Fruit fly (Drosophila melanogaster): ENCODE measurements around the gene CG32453.

The CG32453 gene

DNA sequence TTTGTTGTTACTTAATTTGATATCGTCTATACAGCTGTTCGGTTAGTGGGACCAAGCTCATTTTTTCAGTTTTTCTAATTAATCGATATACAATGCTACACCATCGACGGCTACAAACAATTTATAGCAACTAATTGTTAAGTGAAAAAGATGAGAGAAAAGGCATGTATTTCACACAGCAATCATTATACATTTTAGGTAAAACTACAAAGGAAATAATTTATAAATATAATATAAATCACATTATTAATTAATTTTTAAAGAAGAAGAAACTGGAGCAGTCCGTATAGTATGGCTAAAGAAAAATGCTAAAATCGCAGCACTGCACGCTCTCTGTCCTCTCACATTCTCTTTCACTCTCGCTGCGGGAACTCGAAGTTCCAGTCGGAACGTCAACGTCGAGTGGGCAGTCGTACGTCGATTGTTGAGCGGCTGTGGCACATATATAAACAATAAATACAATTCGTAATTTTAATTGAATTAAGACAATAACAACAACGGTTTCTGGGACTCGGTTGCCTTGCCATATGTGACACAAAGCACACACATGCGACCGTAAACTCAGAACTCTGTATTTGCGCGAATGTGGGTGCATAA, 30.8 kb downstream of the CG32453 start, which contains the start of the genes CG14450 and CG11367 (continued):
- no peak for TF ChIP-seq lov (optimal IDR thresholded peaks at IDR 0.05)
- TF ChIP-seq lov (GFP tag; IDR thresholded peaks at IDR 0.05), result no peak
- TF ChIP-seq CG3995 (GFP tag; optimal IDR thresholded peaks at IDR 0.05), result peak; percentile 86
- TF ChIP-seq sr (GFP tag; IDR thresholded peaks at IDR 0.05), result peak; percentile 57; the same call in 1 of the 3 replicates
- TF ChIP-seq Rfx (GFP tag; IDR thresholded peaks at IDR 0.05), result peak; percentile 19; the same call in 1 of the 2 replicates
- no peak for TF ChIP-seq CG9876 (GFP tag; optimal IDR thresholded peaks at IDR 0.05)
- peak; percentile 25; the same call in 1 of the 3 replicates for TF ChIP-seq CG17361 (GFP tag; IDR thresholded peaks at IDR 0.05)
- peak; percentile 68 for TF ChIP-seq CG8924 (tag; optimal IDR thresholded peaks at IDR 0.05)
- TF ChIP-seq CG11723 (GFP tag; optimal IDR thresholded peaks at IDR 0.05), result peak; percentile 7
- no peak for TF ChIP-seq E2f2 (GFP tag; IDR thresholded peaks at IDR 0.05)
- peak; percentile 11 for TF ChIP-seq CTCF (GFP tag; optimal IDR thresholded peaks at IDR 0.05)
- no peak for TF ChIP-seq cato (GFP tag; optimal IDR thresholded peaks at IDR 0.05; ENCODE audit: borderline replicate concordance)
- TF ChIP-seq CG15696 (tag; optimal IDR thresholded peaks at IDR 0.05), result peak; percentile 20
- TF ChIP-seq al (GFP tag; IDR thresholded peaks at IDR 0.05), result no peak
- TF ChIP-seq pros (GFP tag; optimal IDR thresholded peaks at IDR 0.05), result no peak
- TF ChIP-seq tap (tag; optimal IDR thresholded peaks at IDR 0.05), result peak; percentile 19
- peak; percentile 30 for TF ChIP-seq sd (tag; optimal IDR thresholded peaks at IDR 0.05)
- peak; percentile 18 for TF ChIP-seq Meics (GFP tag; optimal IDR thresholded peaks at IDR 0.05)
- no peak for TF ChIP-seq psq (GFP tag; optimal IDR thresholded peaks at IDR 0.05)

DNA sequence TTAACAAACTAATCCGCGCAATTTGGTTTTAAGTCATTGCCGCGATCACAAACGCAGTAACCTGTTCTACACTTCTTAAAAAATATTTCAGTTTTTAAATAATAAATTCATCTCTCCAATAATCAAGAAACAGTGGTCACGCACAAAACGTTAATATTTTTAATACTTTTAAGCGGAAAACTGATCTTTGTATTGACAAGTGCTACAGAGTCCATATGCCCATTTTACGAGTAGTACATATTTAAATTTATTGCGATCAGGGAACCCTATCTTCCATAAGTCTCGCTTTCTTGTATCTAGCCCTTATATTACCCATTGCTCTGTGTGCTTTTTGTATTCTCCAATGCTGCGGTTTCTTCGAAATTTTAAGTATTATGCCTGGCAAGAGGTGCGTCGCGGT, 32.4 kb downstream of the CG32453 start, which contains the start of gene CG32454:
Gene CG32454 (plus strand): TSS at position 301 of the 400 bp plus-strand sequence.
- no peak for TF ChIP-seq Atf6 (GFP tag; IDR thresholded peaks at IDR 0.05)
- no peak for TF ChIP-seq CG6854 (GFP tag; optimal IDR thresholded peaks at IDR 0.05)
- no peak for TF ChIP-seq Oli (tag; optimal IDR thresholded peaks at IDR 0.05)
- no peak for TF ChIP-seq ash1 (GFP tag; optimal IDR thresholded peaks at IDR 0.05)
- TF ChIP-seq insv (GFP tag; optimal IDR thresholded peaks at IDR 0.05), result no peak
- no peak for TF ChIP-seq Stat92E (GFP tag; optimal IDR thresholded peaks at IDR 0.05)
- TF ChIP-seq CG7556 (GFP tag; optimal IDR thresholded peaks at IDR 0.05), result no peak
- TF ChIP-seq CG6689 (GFP tag; IDR thresholded peaks at IDR 0.05), result no peak
- no peak for TF ChIP-seq tin (GFP tag; optimal IDR thresholded peaks at IDR 0.05)
- no peak for TF ChIP-seq jumu (GFP tag; optimal IDR thresholded peaks at IDR 0.05)
- no peak for TF ChIP-seq CG34376 (GFP tag; optimal IDR thresholded peaks at IDR 0.05)
- no peak for TF ChIP-seq Fer2 (tag; optimal IDR thresholded peaks at IDR 0.05)
- TF ChIP-seq btn (GFP tag; optimal IDR thresholded peaks at IDR 0.05), result no peak

- no peak for TF ChIP-seq CG17328 (GFP tag; IDR thresholded peaks at IDR 0.05)
- TF ChIP-seq lab (GFP tag; optimal IDR thresholded peaks at IDR 0.05), result peak; percentile 41
These were observed 34.4 kb downstream of the CG32453 start for dm6 chr3L:22731393-22731792.

- TF ChIP-seq sens (GFP tag) (peak; percentile 45), luna (GFP tag; optimal IDR thresholded peaks at IDR 0.05) (no peak), sima (GFP tag; optimal IDR thresholded peaks at IDR 0.05) (no peak), CG3065 (GFP tag; optimal IDR thresholded peaks at IDR 0.05) (no peak), gt (GFP tag; IDR thresholded peaks at IDR 0.05) (no peak), CG7928 (GFP tag; optimal IDR thresholded peaks at IDR 0.05) (no peak), psq (GFP tag; optimal IDR thresholded peaks at IDR 0.05) (no peak), Bgb (GFP tag; IDR thresholded peaks at IDR 0.05; ENCODE audit: partially characterized antibody) (peak; percentile 53), CG3838 (GFP tag; optimal IDR thresholded peaks at IDR 0.05) (no peak), CG7357 (GFP tag; IDR thresholded peaks at IDR 0.05) (no peak), CTCF (GFP tag; optimal IDR thresholded peaks at IDR 0.05) (peak; percentile 64), CG17186 (GFP tag; optimal IDR thresholded peaks at IDR 0.05) (no peak), knrl (GFP tag; IDR thresholded peaks at IDR 0.05; ENCODE audit: partially characterized antibody) (peak; percentile 22; the same call in 1 of the 3 replicates), en (GFP tag; optimal IDR thresholded peaks at IDR 0.05) (no peak), CG9437 (GFP tag; optimal IDR thresholded peaks at IDR 0.05) (no peak), CG2199 (GFP tag; IDR thresholded peaks at IDR 0.05) (0 out of 3 replicates have a peak, but pooled peaks have one; percentile 13), E2f2 (GFP tag; IDR thresholded peaks at IDR 0.05) (peak; percentile 21; the same call in 1 of the 2 replicates)
These were observed 36.6 kb downstream of the CG32453 start for dm6 chr3L:22733607-22734006.
